ENCODE assay signal across 1 worm cellular context in genomic region chrIV:16946746-16947145, ce11.
A peak's percentile ranks its signal among the peaks of the same experiment; 100 is the strongest.
TF ChIP-seq lines count a peak whose summit lies in the region.

Gene Y116A8C.9 (minus strand): TSS chrIV:16946800.
Gene arf-6 (plus strand): TSS chrIV:16947120.

TF ChIP-seq in whole organism, L4 larva, 104 proteins besides CTCF, POLR2A, EP300 and RAD21 (continued from another document):
- TF ChIP-seq unc-62 (GFP tag; optimal IDR thresholded peaks at IDR 0.05 in 1 of 2; lab: Kevin White, UChicago) (no peak), unc-62 (tag; optimal IDR thresholded peaks at IDR 0.05; lab: Kevin White, UChicago) (no peak), hif-1 (tag; optimal IDR thresholded peaks at IDR 0.05; lab: Kevin White, UChicago) (peak in 1 of 2 experiments; percentile 30), mep-1 (tag; optimal IDR thresholded peaks at IDR 0.05; lab: Kevin White, UChicago) (peak; percentile 44), ZK546.5 (tag; optimal IDR thresholded peaks at IDR 0.05; lab: Kevin White, UChicago) (no peak), ctbp-1 (GFP tag; IDR thresholded peaks at IDR 0.05; lab: Robert Waterston, UW) (no peak), hlh-30 (tag; optimal IDR thresholded peaks at IDR 0.05; lab: Kevin White, UChicago; ENCODE audit: insufficient read depth) (peak; percentile 62), nhr-76 (tag; optimal IDR thresholded peaks at IDR 0.05; lab: Kevin White, UChicago) (no peak), daf-12 (tag; optimal IDR thresholded peaks at IDR 0.05; lab: Kevin White, UChicago) (no peak), unc-39 (tag; optimal IDR thresholded peaks at IDR 0.05; lab: Kevin White, UChicago) (no peak), set-16 (GFP tag; IDR thresholded peaks at IDR 0.05; lab: Robert Waterston, UW) (no peak), nhr-41 (GFP tag; IDR thresholded peaks at IDR 0.05; lab: Robert Waterston, UW) (no peak), ceh-20 (GFP tag; IDR thresholded peaks at IDR 0.05; lab: Robert Waterston, UW) (no peak), nhr-48 (tag; optimal IDR thresholded peaks at IDR 0.05; lab: Kevin White, UChicago) (no peak), dmd-8 (GFP tag; IDR thresholded peaks at IDR 0.05; lab: Robert Waterston, UW) (no peak), Y5F2A.4 (GFP tag; optimal IDR thresholded peaks at IDR 0.05; lab: Kevin White, UChicago) (no peak), attf-4 (tag; optimal IDR thresholded peaks at IDR 0.05; lab: Kevin White, UChicago) (no peak), F37D6.2 (tag; optimal IDR thresholded peaks at IDR 0.05; lab: Kevin White, UChicago) (peak; percentile 14), fos-1 (tag; optimal IDR thresholded peaks at IDR 0.05; lab: Kevin White, UChicago) (no peak), sdz-12 (GFP tag; optimal IDR thresholded peaks at IDR 0.05; lab: Kevin White, UChicago) (no peak), nhr-111 (GFP tag; optimal IDR thresholded peaks at IDR 0.05; lab: Kevin White, UChicago) (no peak), skn-1 (tag; optimal IDR thresholded peaks at IDR 0.05; lab: Kevin White, UChicago) (no peak), ceh-62 (tag; optimal IDR thresholded peaks at IDR 0.05; lab: Kevin White, UChicago) (no peak), mxl-3 (GFP tag; optimal IDR thresholded peaks at IDR 0.05; lab: Kevin White, UChicago) (no peak), arid-1 (GFP tag; conservative IDR thresholded peaks at IDR 0.05; lab: Robert Waterston, UW) (0 out of 2 replicates have a peak, but pooled peaks have one; percentile 19), egl-27 (tag; optimal IDR thresholded peaks at IDR 0.05; lab: Kevin White, UChicago) (no peak), lin-29 (GFP tag; IDR thresholded peaks at IDR 0.05; lab: Robert Waterston, UW) (no peak), saeg-2 (GFP tag; IDR thresholded peaks at IDR 0.05; lab: Robert Waterston, UW) (no peak), mes-2 (tag; optimal IDR thresholded peaks at IDR 0.05; lab: Kevin White, UChicago; ENCODE audit: poor library complexity, severe bottlenecking) (peak; percentile 96), pqm-1 (tag; optimal IDR thresholded peaks at IDR 0.05; lab: Kevin White, UChicago) (no peak), mdl-1 (tag; optimal IDR thresholded peaks at IDR 0.05; lab: Kevin White, UChicago) (no peak), nhr-28 (tag; optimal IDR thresholded peaks at IDR 0.05; lab: Kevin White, UChicago) (no peak), daf-16 (GFP tag; optimal IDR thresholded peaks at IDR 0.05; lab: Kevin White, UChicago) (peak in 1 of 2 experiments; percentile 17), daf-16 (tag; optimal IDR thresholded peaks at IDR 0.05; lab: Kevin White, UChicago) (peak; percentile 20), ztf-11 (tag; optimal IDR thresholded peaks at IDR 0.05; lab: Kevin White, UChicago) (no peak), T26A8.4 (GFP tag; IDR thresholded peaks at IDR 0.05; lab: Robert Waterston, UW) (peak; percentile 32; the same call in 1 of the 2 replicates), egl-43 (GFP tag; IDR thresholded peaks at IDR 0.05; lab: Robert Waterston, UW) (no peak)
